Worm (Caenorhabditis elegans) whole organism, L1 larva: ENCODE results near the gene C07B5.8.

Source experiments
- C16A3.4 ChIP-seq: fragments of 150-350 bp; optimal IDR thresholded peaks from 2 replicates; lab custom pipeline; 2014; ENCODE audit warnings: missing biosample characterization, missing genetic modification characterization
- C34B4.2 ChIP-seq: sonication (generic microtip); optimal IDR thresholded peaks from 2 replicates; lab custom pipeline; 2017; ENCODE audit warnings: mild to moderate bottlenecking, missing genetic modification characterization, missing compliant biosample characterization
- Y116A8C.19 ChIP-seq: sonication (generic microtip); optimal IDR thresholded peaks from 2 replicates; lab custom pipeline; 2016; ENCODE audit warnings: missing compliant biosample characterization, missing genetic modification characterization, borderline replicate concordance
- aly-2 ChIP-seq: fragments of 150-350 bp; optimal IDR thresholded peaks from 2 replicates; lab custom pipeline; 2014; ENCODE audit warnings: missing biosample characterization, missing genetic modification characterization
- ceh-63 ChIP-seq: fragments of 200-800 bp; sonication (Bioruptor generic); optimal IDR thresholded peaks from 2 replicates; lab custom pipeline; 2018; ENCODE audit warnings: mild to moderate bottlenecking, missing genetic modification characterization, missing compliant biosample characterization
- ceh-82 ChIP-seq, 3 experiments: fragments of 150-350 bp in 1 of 3; sonication (generic microtip) in 2 of 3; optimal IDR thresholded peaks; 2 replicates each; lab custom pipeline; 2014 to 2017; ENCODE audit warnings: missing biosample characterization in 3 of 3, missing genetic modification characterization in 3 of 3
- ceh-88 ChIP-seq: fragments of 200-800 bp; sonication (Bioruptor generic); IDR thresholded peaks from 2 replicates; pipeline ENCODE4 v1.3.6; 2022; ENCODE audit warnings: missing genetic modification characterization, missing compliant biosample characterization
- ceh-90 ChIP-seq: sonication (generic microtip); optimal IDR thresholded peaks from 2 replicates; lab custom pipeline; 2016; ENCODE audit warnings: missing genetic modification characterization, missing compliant biosample characterization
- dsc-1 ChIP-seq: sonication (generic microtip); optimal IDR thresholded peaks from 2 replicates; lab custom pipeline; 2016; ENCODE audit warnings: mild to moderate bottlenecking, missing genetic modification characterization, missing compliant biosample characterization
- efl-1 ChIP-seq, 4 experiments: fragments of 150-350 bp; optimal IDR thresholded peaks in 3 of 4; peaks in 1 of 4; 1 replicate in 1 of 4; 2 replicates in 3 of 4; lab custom pipeline; 2014; ENCODE audit warnings: missing biosample characterization in 2 of 4, missing genetic modification characterization in 2 of 4, missing genetic modification reagents in 2 of 4
- egl-27 ChIP-seq, 2 experiments: fragments of 150-350 bp in 1 of 2; sonication (generic microtip); optimal IDR thresholded peaks; 3 replicates each; lab custom pipeline; 2017 to 2018; ENCODE audit warnings: missing biosample characterization in 2 of 2, missing genetic modification characterization in 2 of 2, missing genetic modification reagents in 2 of 2
- fkh-10 ChIP-seq: sonication (generic microtip); optimal IDR thresholded peaks from 2 replicates; lab custom pipeline; 2017; ENCODE audit warnings: missing biosample characterization, missing genetic modification reagents, missing genetic modification characterization
- fkh-4 ChIP-seq: sonication (generic microtip); optimal IDR thresholded peaks from 2 replicates; lab custom pipeline; 2016; ENCODE audit warnings: missing compliant biosample characterization, missing genetic modification characterization, borderline replicate concordance
- fkh-8 ChIP-seq: sonication (generic microtip); optimal IDR thresholded peaks from 2 replicates; lab custom pipeline; 2016; ENCODE audit warnings: mild to moderate bottlenecking, missing genetic modification characterization, missing compliant biosample characterization
- grh-1 ChIP-seq: fragments of 200-800 bp; sonication (Bioruptor generic); IDR thresholded peaks from 2 replicates; pipeline ENCODE4 v1.3.6; 2022; ENCODE audit warnings: missing genetic modification reagents, missing genetic modification characterization, missing compliant biosample characterization
- hlh-17 ChIP-seq: fragments of 200-800 bp; sonication (Bioruptor generic); optimal IDR thresholded peaks from 2 replicates; lab custom pipeline; 2018; ENCODE audit warnings: missing genetic modification characterization, mild to moderate bottlenecking, missing compliant biosample characterization, moderate library complexity, borderline replicate concordance
- hpl-2 ChIP-seq: fragments of 150-350 bp; optimal IDR thresholded peaks from 2 replicates; lab custom pipeline; 2014; ENCODE audit warnings: missing biosample characterization, missing genetic modification reagents, missing genetic modification characterization
- irx-1 ChIP-seq: sonication (generic microtip); optimal IDR thresholded peaks from 2 replicates; lab custom pipeline; 2016; ENCODE audit warnings: missing genetic modification characterization, missing compliant biosample characterization
- isw-1 ChIP-seq: fragments of 200-800 bp; sonication (Bioruptor generic); IDR thresholded peaks from 2 replicates; pipeline ENCODE4 v1.3.6; 2022; ENCODE audit warnings: missing genetic modification characterization, missing compliant biosample characterization
- lin-13 ChIP-seq: fragments of 150-350 bp; optimal IDR thresholded peaks from 2 replicates; lab custom pipeline; 2014; ENCODE audit warnings: missing biosample characterization, missing genetic modification reagents, missing genetic modification characterization
- lin-14 ChIP-seq: fragments of 200-800 bp; sonication (Bioruptor generic); optimal IDR thresholded peaks from 2 replicates; lab custom pipeline; 2018; ENCODE audit warnings: mild to moderate bottlenecking, missing genetic modification characterization, moderate library complexity, missing compliant biosample characterization
- lin-15B ChIP-seq: fragments of 150-350 bp; sonication (generic microtip); optimal IDR thresholded peaks from 3 replicates; lab custom pipeline; 2014; ENCODE audit warnings: missing biosample characterization, missing genetic modification characterization
- lin-35 ChIP-seq, 2 experiments: fragments of 150-350 bp; optimal IDR thresholded peaks; 2 replicates each; lab custom pipeline; 2014; ENCODE audit warnings: missing biosample characterization in 2 of 2, missing genetic modification characterization in 2 of 2, missing genetic modification reagents in 2 of 2
- mab-9 ChIP-seq: fragments of 200-800 bp; sonication (Bioruptor generic); IDR thresholded peaks from 2 replicates; pipeline ENCODE4 v1.3.6; 2022; ENCODE audit warnings: missing genetic modification reagents, missing genetic modification characterization, missing compliant biosample characterization
- mdl-1 ChIP-seq, 2 experiments: fragments of 150-350 bp; optimal IDR thresholded peaks; 2 replicates each; lab custom pipeline; 2014 to 2017; ENCODE audit warnings: missing biosample characterization in 2 of 2, missing genetic modification characterization in 2 of 2, inconsistent platforms in 1 of 2
- nhr-11 ChIP-seq: fragments of 150-350 bp; optimal IDR thresholded peaks from 2 replicates; lab custom pipeline; 2014; ENCODE audit warnings: missing biosample characterization, missing genetic modification characterization
- nhr-19 ChIP-seq: fragments of 200-800 bp; sonication (Bioruptor generic); conservative IDR thresholded peaks from 2 replicates; pipeline ENCODE4 v1.3.6; 2022; ENCODE audit warnings: missing genetic modification characterization, missing compliant biosample characterization
- nhr-20 ChIP-seq: sonication (generic microtip); optimal IDR thresholded peaks from 2 replicates; lab custom pipeline; 2016; ENCODE audit warnings: mild to moderate bottlenecking, missing genetic modification characterization, missing compliant biosample characterization
- nhr-237 ChIP-seq: fragments of 150-350 bp; optimal IDR thresholded peaks from 2 replicates; lab custom pipeline; 2014; ENCODE audit warnings: missing biosample characterization, missing genetic modification characterization
- nhr-28 ChIP-seq: fragments of 150-350 bp; optimal IDR thresholded peaks from 2 replicates; lab custom pipeline; 2014; ENCODE audit warnings: missing biosample characterization, missing genetic modification characterization
- nhr-47 ChIP-seq: sonication (generic microtip); optimal IDR thresholded peaks from 2 replicates; lab custom pipeline; 2016; ENCODE audit warnings: mild to moderate bottlenecking, missing genetic modification characterization, moderate library complexity, missing compliant biosample characterization
- nhr-71 ChIP-seq: sonication (generic microtip); optimal IDR thresholded peaks from 2 replicates; lab custom pipeline; 2016; ENCODE audit warnings: mild to moderate bottlenecking, missing genetic modification characterization, moderate library complexity, missing compliant biosample characterization
- nhr-77 ChIP-seq: fragments of 150-350 bp; optimal IDR thresholded peaks from 2 replicates; lab custom pipeline; 2014; ENCODE audit warnings: missing biosample characterization, missing genetic modification characterization
- nhr-84 ChIP-seq: sonication (generic microtip); optimal IDR thresholded peaks from 2 replicates; lab custom pipeline; 2017; ENCODE audit warnings: missing biosample characterization, missing genetic modification characterization
- nhr-85 ChIP-seq: sonication (generic microtip); peaks from one replicate; lab custom pipeline; 2016; ENCODE audit warnings: missing genetic modification characterization, inconsistent platforms, missing compliant biosample characterization
- pax-3 ChIP-seq: fragments of 200-800 bp; sonication (Bioruptor generic); optimal IDR thresholded peaks from 2 replicates; lab custom pipeline; 2018; ENCODE audit warnings: mild to moderate bottlenecking, missing genetic modification characterization, moderate library complexity, missing compliant biosample characterization
- pqm-1 ChIP-seq: sonication (generic microtip); optimal IDR thresholded peaks from 3 replicates; lab custom pipeline; 2017; ENCODE audit warnings: missing biosample characterization, missing genetic modification characterization
- snu-23 ChIP-seq: sonication (generic microtip); optimal IDR thresholded peaks from 2 replicates; lab custom pipeline; 2016; ENCODE audit warnings: missing genetic modification characterization, missing compliant biosample characterization
- sptf-1 ChIP-seq: fragments of 150-350 bp; optimal IDR thresholded peaks from 2 replicates; lab custom pipeline; 2014; ENCODE audit warnings: missing biosample characterization, missing genetic modification characterization
- sup-37 ChIP-seq: fragments of 200-800 bp; sonication (Bioruptor generic); optimal IDR thresholded peaks from 2 replicates; lab custom pipeline; 2018; ENCODE audit warnings: mild to moderate bottlenecking, missing genetic modification characterization, missing compliant biosample characterization
- swsn-7 ChIP-seq: sonication (generic microtip); optimal IDR thresholded peaks from 2 replicates; lab custom pipeline; 2016; ENCODE audit warnings: missing genetic modification characterization, missing compliant biosample characterization
- tbx-2 ChIP-seq: sonication (generic microtip); optimal IDR thresholded peaks from 2 replicates; lab custom pipeline; 2016; ENCODE audit warnings: missing genetic modification characterization, missing compliant biosample characterization
- unc-130 ChIP-seq: fragments of 150-350 bp; optimal IDR thresholded peaks from 2 replicates; lab custom pipeline; 2017; ENCODE audit warnings: missing biosample characterization, missing genetic modification characterization, inconsistent platforms
- unc-30 ChIP-seq: sonication (generic microtip); optimal IDR thresholded peaks from 2 replicates; lab custom pipeline; 2017; ENCODE audit warnings: missing biosample characterization, missing genetic modification characterization
- unc-86 ChIP-seq: sonication (generic microtip); optimal IDR thresholded peaks from 2 replicates; lab custom pipeline; 2016; ENCODE audit warnings: missing genetic modification characterization, missing compliant biosample characterization
- unc-98 ChIP-seq: fragments of 200-800 bp; sonication (Bioruptor generic); IDR thresholded peaks from 2 replicates; pipeline ENCODE4 v1.3.6; 2022; ENCODE audit warnings: missing genetic modification characterization, missing compliant biosample characterization
- vab-15 ChIP-seq: sonication (generic microtip); optimal IDR thresholded peaks from 2 replicates; lab custom pipeline; 2017; ENCODE audit warnings: missing genotype, mild to moderate bottlenecking, missing genetic modification characterization, missing compliant biosample characterization

Gene C07B5.8

ce11 chrX:9547264-9547751 is 10.7 kb upstream of the C07B5.8 start (continued):
- TF ChIP-seq fkh-10 (GFP tag; lab: Kevin White, UChicago) (no peak), pqm-1 (tag; lab: Kevin White, UChicago) (no peak)
- TF ChIP-seq, all 84 proteins: peak for 20

- TF ChIP-seq nhr-20 (tag; lab: Kevin White, UChicago) = peak; percentile 7
- peak in 1 of 2 experiments; percentile 3 for TF ChIP-seq lin-35 (GFP tag; optimal IDR thresholded peaks at IDR 0.05; lab: Kevin White, UChicago)
- TF ChIP-seq lin-14 (GFP tag; lab: Kevin White, UChicago) = peak; percentile 39
- TF ChIP-seq sptf-1 (tag; lab: Kevin White, UChicago) = no peak
- TF ChIP-seq vab-15 (tag; lab: Kevin White, UChicago) = peak; percentile 64
- TF ChIP-seq efl-1 (optimal IDR thresholded peaks at IDR 0.05; lab: Kevin White, UChicago) = no peak
- peak in 1 of 2 experiments; percentile 89 for TF ChIP-seq efl-1 (GFP tag; optimal IDR thresholded peaks at IDR 0.05 in 1 of 2; lab: Kevin White, UChicago)
- no peak for TF ChIP-seq lin-13 (GFP tag; lab: Kevin White, UChicago)
- no peak for TF ChIP-seq fkh-8 (tag; lab: Kevin White, UChicago)
- TF ChIP-seq nhr-85 = peak; percentile 44
- TF ChIP-seq snu-23 (GFP tag; lab: Kevin White, UChicago) = peak; percentile 39
- TF ChIP-seq mdl-1 (tag; optimal IDR thresholded peaks at IDR 0.05; lab: Kevin White, UChicago) = peak in 1 of 2 experiments; percentile 18
Measured at ce11 chrX:9546640-9547039, 10.1 kb upstream of the C07B5.8 start.

ce11 chrX:9544405-9544804 is 7.8 kb upstream of the C07B5.8 start:
- TF ChIP-seq pax-3 (tag; lab: Kevin White, UChicago) (no peak), mab-9 (GFP tag; lab: Robert Waterston, UW) (no peak), sup-37 (GFP tag; lab: Kevin White, UChicago) (no peak), grh-1 (no peak), lin-15B (tag; lab: Kevin White, UChicago) (no peak), fkh-8 (tag; lab: Kevin White, UChicago) (no peak), nhr-11 (no peak), nhr-20 (tag; lab: Kevin White, UChicago) (peak; percentile 17), ceh-63 (GFP tag; lab: Kevin White, UChicago) (no peak), egl-27 (tag; optimal IDR thresholded peaks at IDR 0.05; lab: Kevin White, UChicago) (no peak), dsc-1 (tag; lab: Kevin White, UChicago) (no peak), nhr-77 (tag; lab: Kevin White, UChicago) (no peak), nhr-237 (tag; lab: Kevin White, UChicago) (no peak), ceh-90 (tag; lab: Kevin White, UChicago) (no peak), fkh-4 (no peak), ceh-82 (tag; optimal IDR thresholded peaks at IDR 0.05; lab: Kevin White, UChicago) (no peak), nhr-28 (tag; lab: Kevin White, UChicago) (no peak), isw-1 (GFP tag; lab: Robert Waterston, UW) (no peak), hpl-2 (GFP tag; lab: Kevin White, UChicago) (no peak), hlh-17 (GFP tag; lab: Kevin White, UChicago) (no peak), irx-1 (no peak), lin-14 (GFP tag; lab: Kevin White, UChicago) (peak; percentile 55), unc-86 (tag; lab: Kevin White, UChicago) (no peak), efl-1 (optimal IDR thresholded peaks at IDR 0.05; lab: Kevin White, UChicago) (no peak), efl-1 (GFP tag; optimal IDR thresholded peaks at IDR 0.05 in 1 of 2; lab: Kevin White, UChicago) (peak in 1 of 2 experiments; percentile 56), Y116A8C.19 (tag; lab: Kevin White, UChicago) (no peak), snu-23 (GFP tag; lab: Kevin White, UChicago) (peak; percentile 5), nhr-47 (tag; lab: Kevin White, UChicago) (no peak), tbx-2 (tag; lab: Kevin White, UChicago) (peak; percentile 21), unc-130 (peak; percentile 47), aly-2 (tag; lab: Kevin White, UChicago) (no peak), sptf-1 (tag; lab: Kevin White, UChicago) (no peak), C16A3.4 (tag; lab: Kevin White, UChicago) (no peak), nhr-19 (GFP tag; lab: Robert Waterston, UW) (no peak), nhr-84 (tag; lab: Kevin White, UChicago) (no peak), nhr-71 (peak; percentile 44), nhr-85 (no peak), ceh-88 (GFP tag; lab: Robert Waterston, UW) (no peak), swsn-7 (tag; lab: Kevin White, UChicago) (no peak), C34B4.2 (tag; lab: Kevin White, UChicago) (no peak), unc-98 (GFP tag; lab: Robert Waterston, UW) (no peak), unc-30 (tag; lab: Kevin White, UChicago) (no peak)
